Fruit fly (Drosophila melanogaster): Measurements from ENCODE around the gene bor.

The bor gene

DNA sequence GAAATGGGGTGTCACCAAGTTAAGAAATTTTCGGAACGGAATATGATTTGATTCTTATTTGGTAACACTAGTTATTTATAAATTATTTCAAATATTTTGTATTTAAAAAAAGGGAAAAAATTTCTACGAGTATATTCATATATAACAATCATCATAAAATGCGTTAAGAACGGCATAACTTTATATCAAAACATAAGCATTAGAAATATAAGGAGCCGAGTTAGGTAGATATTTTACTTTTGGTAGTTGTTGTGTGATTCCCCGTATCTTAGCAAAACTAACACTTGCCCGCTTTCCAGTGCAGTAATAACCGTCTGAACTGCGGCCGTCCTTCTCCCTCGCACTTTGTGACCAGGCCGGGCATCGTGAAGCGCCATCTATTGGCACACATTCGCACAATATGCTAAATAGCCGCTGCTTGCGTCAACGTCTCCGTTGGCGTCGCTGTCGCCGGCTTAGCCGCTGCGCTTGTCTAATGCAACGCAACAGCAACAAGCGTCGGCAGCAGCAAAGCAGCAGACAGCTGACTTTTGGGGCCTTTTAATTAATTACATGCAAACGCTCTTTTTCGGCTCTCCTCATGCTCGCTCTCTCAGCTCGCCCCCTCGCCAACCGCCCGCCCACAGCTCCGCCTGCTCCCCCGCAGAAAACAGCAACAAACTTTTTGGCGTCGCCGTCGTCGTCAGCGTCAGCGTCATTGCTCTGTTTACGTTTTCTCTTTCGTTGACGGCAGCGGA lies 19.5 kb downstream of the bor start:
- no peak for TF ChIP-seq noc (tag; optimal IDR thresholded peaks at IDR 0.05)

DNA sequence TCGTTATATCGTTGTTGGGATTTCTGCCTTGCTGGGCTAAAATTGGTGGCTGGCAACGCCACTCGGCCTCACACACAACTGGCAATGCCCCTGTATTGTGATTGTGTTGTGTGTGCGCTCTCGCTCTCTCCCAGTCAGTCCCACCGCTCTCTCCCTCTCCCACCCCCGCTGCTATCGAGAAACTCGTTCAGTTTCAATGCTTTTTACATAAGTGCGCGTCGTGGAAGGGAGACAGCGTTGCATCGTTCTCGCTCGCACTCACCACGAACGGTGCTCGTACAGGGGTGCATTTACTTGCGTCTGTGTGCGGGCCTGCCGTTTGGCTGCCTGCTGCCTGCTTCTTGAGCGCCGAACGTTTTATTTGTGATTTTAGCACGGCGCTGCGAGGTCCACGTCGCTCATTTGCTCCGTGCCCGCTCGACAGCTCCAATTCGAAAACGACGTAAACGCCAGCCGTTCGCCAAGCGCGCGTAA lies 21.4 kb downstream of the bor start:
- peak; percentile 79 for TF ChIP-seq noc (tag; optimal IDR thresholded peaks at IDR 0.05)

DNA sequence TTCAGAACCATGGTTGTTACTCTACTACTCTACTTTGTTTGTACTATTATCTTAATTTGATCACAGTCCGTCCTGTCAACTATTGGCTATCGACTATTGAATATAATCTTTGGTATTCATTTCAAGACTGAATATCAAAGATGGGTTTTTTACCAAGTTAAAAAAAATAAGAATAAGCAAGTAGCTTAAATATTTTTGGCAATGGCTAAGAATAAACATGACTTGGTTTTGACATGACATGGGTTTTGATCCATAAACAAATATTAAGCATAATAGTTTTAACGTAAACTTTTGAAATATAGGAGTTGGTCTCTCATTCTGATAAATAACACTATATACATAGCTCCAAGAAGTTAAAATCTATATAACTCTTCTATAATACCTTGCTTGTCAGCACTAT lies 22.1 kb downstream of the bor start:
- no peak for TF ChIP-seq noc (tag; optimal IDR thresholded peaks at IDR 0.05)

DNA sequence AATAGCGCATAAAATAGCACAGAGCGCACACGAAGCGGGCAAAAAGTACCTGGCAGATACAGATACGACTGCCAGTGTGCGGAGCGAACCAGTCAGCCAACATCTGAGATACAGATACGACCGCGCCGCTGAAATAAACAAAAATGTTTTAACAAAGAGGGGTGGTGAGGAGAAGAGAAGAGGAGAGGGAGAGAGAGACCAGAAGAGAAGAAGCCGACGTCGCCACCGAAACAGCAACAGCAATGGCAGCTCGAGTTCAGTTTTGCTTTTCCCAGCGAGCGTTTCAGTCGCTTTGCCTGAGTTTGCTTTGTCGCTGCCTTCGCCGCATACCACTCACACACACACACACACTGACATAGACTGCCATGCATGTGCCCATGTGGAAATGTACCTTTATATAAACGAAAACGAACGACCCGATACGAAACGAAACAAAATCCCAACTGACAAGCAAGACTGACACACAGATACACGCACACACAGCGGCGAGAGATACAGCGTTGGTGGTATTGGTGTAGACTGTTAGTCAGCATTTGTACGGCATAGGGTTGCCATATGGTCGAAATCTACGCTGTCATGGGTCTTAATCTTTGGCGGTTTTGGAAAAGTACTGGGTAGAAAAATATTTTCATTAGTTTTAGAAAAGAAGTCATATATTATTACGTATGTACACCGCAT lies 22.7 kb downstream of the bor start:
- no peak for TF ChIP-seq noc (tag; optimal IDR thresholded peaks at IDR 0.05)

DNA sequence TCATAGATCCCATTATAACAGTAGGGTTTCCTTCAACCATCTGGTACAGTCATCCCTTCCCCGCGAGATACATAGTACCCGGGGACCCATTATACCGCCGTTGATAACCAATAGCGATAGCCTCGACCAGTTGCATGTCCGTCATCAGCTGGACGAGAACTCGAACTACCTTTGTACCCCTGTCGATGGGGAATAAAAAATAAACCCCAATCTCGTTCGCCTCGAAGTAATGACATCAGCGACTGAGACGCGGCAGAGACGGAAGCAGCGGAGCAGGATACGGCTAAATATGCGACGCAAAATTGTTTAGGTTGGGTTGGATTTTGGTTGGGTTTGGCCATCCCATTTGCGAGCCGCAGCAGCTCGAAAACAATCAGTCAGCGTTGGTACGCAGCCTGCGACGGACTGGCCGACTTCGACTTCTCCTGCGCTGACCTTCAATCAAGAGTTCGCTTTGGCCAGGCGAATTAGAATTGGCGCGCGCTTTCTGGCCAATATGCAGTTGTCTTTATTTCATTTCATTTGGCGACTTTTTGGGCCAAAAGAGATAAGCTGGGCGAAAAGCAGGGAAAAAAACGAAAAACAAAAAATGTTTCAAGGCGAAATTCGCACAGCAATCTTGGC lies 23.3 kb downstream of the bor start:
- peak; percentile 27 for TF ChIP-seq noc (tag; optimal IDR thresholded peaks at IDR 0.05)

dm6 chr3R:16239304-16239703 lies 24.6 kb downstream of the bor start:
- TF ChIP-seq noc (tag; optimal IDR thresholded peaks at IDR 0.05), result no peak

DNA sequence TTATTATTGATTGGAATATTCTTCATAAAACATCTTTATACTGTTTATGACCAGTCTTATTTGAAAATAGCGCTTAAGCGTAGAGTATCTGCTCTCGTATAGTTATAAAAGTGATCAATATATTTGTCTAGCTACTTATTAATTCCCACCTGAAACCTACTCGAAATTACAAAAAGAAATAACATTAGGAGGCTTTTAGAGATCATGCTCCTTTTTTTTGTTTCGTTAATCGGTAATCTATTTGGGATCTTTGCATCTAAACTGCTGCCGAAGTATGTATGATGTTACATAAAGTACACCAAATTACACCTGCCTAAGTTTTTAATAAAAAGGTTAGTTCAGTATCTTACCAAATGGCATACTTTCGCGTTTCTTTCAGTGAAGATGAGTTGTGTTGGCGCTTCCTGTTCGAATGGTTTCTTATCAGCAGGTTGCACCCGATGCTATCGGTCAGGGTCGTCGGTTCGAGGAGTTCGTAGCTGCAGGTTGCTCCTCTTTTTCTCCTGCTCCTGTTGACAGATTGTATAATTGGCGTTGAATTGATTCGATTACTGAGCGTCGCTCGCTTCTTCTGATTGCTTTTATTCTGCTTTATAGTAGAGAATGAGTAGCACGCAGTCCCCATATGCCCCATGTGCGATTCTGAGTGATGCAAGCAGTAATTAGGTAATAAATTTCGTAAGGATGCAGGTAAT lies 25.8 kb downstream of the bor start:
- no peak for TF ChIP-seq noc (tag; optimal IDR thresholded peaks at IDR 0.05)

dm6 chr3R:16236713-16237641 lies 26.9 kb downstream of the bor start:
- TF ChIP-seq noc (tag; optimal IDR thresholded peaks at IDR 0.05), result peak; percentile 98

DNA sequence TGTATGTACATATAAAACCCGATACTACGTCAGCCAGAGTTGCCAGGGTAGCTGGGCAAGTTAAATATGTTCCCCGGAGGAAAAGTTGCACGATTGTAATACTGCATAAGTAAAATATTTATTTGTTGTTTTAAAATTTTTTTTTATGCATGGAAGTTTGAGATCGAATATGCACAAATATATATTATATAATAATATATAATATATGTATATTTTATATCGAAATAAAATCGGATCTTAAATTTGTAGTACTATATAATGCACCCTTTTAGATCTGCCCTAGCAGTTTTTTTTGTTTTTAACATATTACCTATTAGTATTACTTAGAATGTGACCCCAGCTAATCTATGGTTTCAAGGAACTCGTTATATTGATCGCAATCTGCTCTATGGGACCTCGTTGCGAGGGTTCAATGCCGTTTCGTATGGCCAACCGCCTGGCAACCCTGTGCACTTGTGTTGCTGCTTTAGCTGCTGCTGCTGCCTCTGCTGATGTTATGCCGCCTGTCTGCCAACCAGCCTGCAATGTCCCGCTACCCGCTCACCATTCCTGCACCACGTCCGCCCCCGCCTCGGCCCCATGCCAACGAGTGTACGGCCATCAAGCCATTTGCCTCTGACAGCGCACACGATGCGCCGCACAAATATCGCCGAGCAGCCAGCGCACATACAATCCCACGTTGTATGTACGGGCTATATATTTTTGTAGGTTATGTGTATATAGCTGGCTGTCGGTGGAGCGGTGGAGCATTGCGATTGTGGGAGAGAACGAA lies 27.8 kb downstream of the bor start:
- TF ChIP-seq noc (tag; optimal IDR thresholded peaks at IDR 0.05), result peak; percentile 97

- peak; percentile 48 for TF ChIP-seq noc (tag; optimal IDR thresholded peaks at IDR 0.05)
Measured at dm6 chr3R:16235215-16235937, 28.5 kb downstream of the bor start.

dm6 chr3R:16234745-16235149 lies 29.2 kb downstream of the bor start:
- peak; percentile 26 for TF ChIP-seq noc (tag; optimal IDR thresholded peaks at IDR 0.05)

DNA sequence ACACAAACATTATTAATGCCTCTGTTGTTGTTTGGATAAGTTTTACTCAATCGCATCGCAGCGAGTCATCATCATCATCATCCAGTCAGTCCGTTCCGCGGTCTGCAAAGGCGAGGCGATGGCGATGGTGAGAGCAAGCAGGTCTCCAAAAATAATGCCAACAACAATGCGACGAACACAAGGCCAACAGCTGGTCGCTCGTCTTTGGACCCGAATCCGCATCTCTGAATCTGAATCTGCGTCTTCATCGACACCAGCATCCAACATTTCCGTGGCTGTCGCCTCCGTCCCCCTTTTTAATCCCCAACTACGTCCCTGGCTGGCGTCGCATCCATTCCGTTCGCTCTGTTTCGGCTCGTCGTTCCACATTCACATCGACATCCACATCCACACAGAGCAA lies 29.6 kb downstream of the bor start:
- no peak for TF ChIP-seq noc (tag; optimal IDR thresholded peaks at IDR 0.05)

DNA sequence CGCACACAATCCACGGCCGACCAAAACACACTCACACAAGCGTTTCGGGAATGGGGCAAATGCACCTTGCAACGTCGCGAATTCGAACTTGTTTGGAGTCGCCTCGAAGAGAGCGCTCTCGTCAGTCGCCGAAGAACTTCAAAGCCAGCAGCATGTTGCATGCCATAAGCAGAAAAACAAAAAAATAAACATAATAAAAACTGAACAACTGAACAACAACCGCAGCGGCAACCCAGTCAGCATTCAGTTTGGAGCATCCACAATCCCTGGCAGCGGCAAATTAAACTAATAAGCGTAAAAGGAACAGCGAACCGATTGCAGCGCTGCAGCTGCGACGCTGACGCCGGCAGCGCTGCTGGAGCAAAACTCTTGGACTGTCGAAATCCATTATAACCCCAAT lies 31.3 kb downstream of the bor start:
- no peak for TF ChIP-seq noc (tag; optimal IDR thresholded peaks at IDR 0.05)
